Worm (Caenorhabditis elegans) whole organism, L3 larva: ENCODE results near the gene F56D1.1.

Experiments
- R02D3.7 ChIP-seq: fragments of 150-350 bp; optimal IDR thresholded peaks from 2 replicates; lab custom pipeline; 2014; ENCODE audit warnings: missing biosample characterization, missing genetic modification characterization
- ZK546.5 ChIP-seq: sonication (generic microtip); optimal IDR thresholded peaks from 2 replicates; lab custom pipeline; 2017; ENCODE audit warnings: missing biosample characterization, missing genetic modification characterization
- aly-2 ChIP-seq: fragments of 150-350 bp; optimal IDR thresholded peaks from 2 replicates; lab custom pipeline; 2014; ENCODE audit warnings: missing biosample characterization, missing genetic modification characterization
- ceh-16 ChIP-seq: sonication (generic microtip); optimal IDR thresholded peaks from 2 replicates; lab custom pipeline; 2017; ENCODE audit warnings: missing biosample characterization, missing genetic modification characterization
- ceh-28 ChIP-seq: fragments of 150-350 bp; optimal IDR thresholded peaks from 2 replicates; lab custom pipeline; 2014; ENCODE audit warnings: missing biosample characterization, missing genetic modification reagents, missing genetic modification characterization
- ceh-82 ChIP-seq: fragments of 150-350 bp; optimal IDR thresholded peaks from 2 replicates; lab custom pipeline; 2014; ENCODE audit warnings: missing biosample characterization, missing genetic modification characterization
- ceh-9 ChIP-seq: sonication (generic microtip); optimal IDR thresholded peaks from 2 replicates; lab custom pipeline; 2018; ENCODE audit warnings: missing biosample characterization, missing genetic modification characterization
- daf-12 ChIP-seq: fragments of 150-350 bp; optimal IDR thresholded peaks from 2 replicates; lab custom pipeline; 2014; ENCODE audit warnings: missing biosample characterization, missing genetic modification reagents, missing genetic modification characterization
- egl-5 ChIP-seq: fragments of 150-350 bp; optimal IDR thresholded peaks from 2 replicates; lab custom pipeline; 2017; ENCODE audit warnings: missing biosample characterization, missing genetic modification reagents, missing genetic modification characterization, inconsistent platforms
- elt-2 ChIP-seq: sonication (generic microtip); optimal IDR thresholded peaks from 2 replicates; lab custom pipeline; 2016; ENCODE audit warnings: missing genetic modification reagents, mild to moderate bottlenecking, missing genetic modification characterization, missing compliant biosample characterization
- eor-1 ChIP-seq, 2 experiments: fragments of 150-350 bp; optimal IDR thresholded peaks; 2 replicates each; lab custom pipeline; 2014 to 2018; ENCODE audit warnings: missing biosample characterization in 2 of 2, missing genetic modification characterization in 2 of 2
- fkh-10 ChIP-seq: sonication (generic microtip); optimal IDR thresholded peaks from 2 replicates; lab custom pipeline; 2017; ENCODE audit warnings: missing biosample characterization, missing genetic modification reagents, missing genetic modification characterization
- hmg-11 ChIP-seq: sonication (generic microtip); optimal IDR thresholded peaks from 2 replicates; lab custom pipeline; 2016; ENCODE audit warnings: missing genetic modification characterization, missing compliant biosample characterization
- jun-1 ChIP-seq: fragments of 150-350 bp; optimal IDR thresholded peaks from 2 replicates; lab custom pipeline; 2014; ENCODE audit warnings: missing biosample characterization, missing genetic modification reagents, missing genetic modification characterization
- lin-15B ChIP-seq: fragments of 150-350 bp; optimal IDR thresholded peaks from 2 replicates; lab custom pipeline; 2014; ENCODE audit warnings: missing biosample characterization, missing genetic modification characterization
- mml-1 ChIP-seq: fragments of 150-350 bp; sonication (generic microtip); optimal IDR thresholded peaks from 3 replicates; lab custom pipeline; 2014; ENCODE audit warnings: missing biosample characterization, missing genetic modification characterization
- nhr-11 ChIP-seq: fragments of 150-350 bp; optimal IDR thresholded peaks from 2 replicates; lab custom pipeline; 2014; ENCODE audit warnings: missing biosample characterization, missing genetic modification characterization
- nhr-23 ChIP-seq: fragments of 150-350 bp; optimal IDR thresholded peaks from 2 replicates; lab custom pipeline; 2014; ENCODE audit warnings: missing biosample characterization, missing genetic modification reagents, missing genetic modification characterization
- nhr-67 ChIP-seq: fragments of 150-350 bp; optimal IDR thresholded peaks from 2 replicates; lab custom pipeline; 2014; ENCODE audit warnings: missing biosample characterization, missing genetic modification characterization
- nhr-76 ChIP-seq: fragments of 150-350 bp; sonication (generic microtip); optimal IDR thresholded peaks from 5 replicates; lab custom pipeline; 2014; ENCODE audit warnings: missing biosample characterization, missing genetic modification characterization
- nhr-77 ChIP-seq: fragments of 150-350 bp; optimal IDR thresholded peaks from 2 replicates; lab custom pipeline; 2014; ENCODE audit warnings: missing biosample characterization, missing genetic modification characterization
- pha-4 ChIP-seq: fragments of 150-350 bp; optimal IDR thresholded peaks from 2 replicates; lab custom pipeline; 2014; ENCODE audit warnings: missing biosample characterization, missing genetic modification reagents, missing genetic modification characterization
- pqm-1 ChIP-seq: fragments of 150-350 bp; optimal IDR thresholded peaks from 2 replicates; lab custom pipeline; 2017; ENCODE audit warnings: missing biosample characterization, missing genetic modification characterization, inconsistent platforms
- sea-2 ChIP-seq: fragments of 150-350 bp; sonication (generic microtip); optimal IDR thresholded peaks from 4 replicates; lab custom pipeline; 2014; ENCODE audit warnings: missing biosample characterization, missing genetic modification reagents, missing genetic modification characterization
- snpc-4 ChIP-seq: fragments of 150-350 bp; optimal IDR thresholded peaks from 2 replicates; lab custom pipeline; 2014; ENCODE audit warnings: missing biosample characterization, missing genetic modification characterization
- tbx-2 ChIP-seq: sonication (generic microtip); optimal IDR thresholded peaks from 2 replicates; lab custom pipeline; 2016; ENCODE audit warnings: mild to moderate bottlenecking, missing genetic modification characterization, missing compliant biosample characterization
- zag-1 ChIP-seq: fragments of 150-350 bp; optimal IDR thresholded peaks from 2 replicates; lab custom pipeline; 2014; ENCODE audit warnings: missing biosample characterization, missing genetic modification characterization
- ztf-11 ChIP-seq: fragments of 150-350 bp; optimal IDR thresholded peaks from 2 replicates; lab custom pipeline; 2014; ENCODE audit warnings: missing biosample characterization, missing genetic modification characterization
- ztf-4 ChIP-seq: fragments of 150-350 bp; optimal IDR thresholded peaks from 2 replicates; lab custom pipeline; 2014; ENCODE audit warnings: missing biosample characterization, missing genetic modification characterization

Gene F56D1.1

DNA sequence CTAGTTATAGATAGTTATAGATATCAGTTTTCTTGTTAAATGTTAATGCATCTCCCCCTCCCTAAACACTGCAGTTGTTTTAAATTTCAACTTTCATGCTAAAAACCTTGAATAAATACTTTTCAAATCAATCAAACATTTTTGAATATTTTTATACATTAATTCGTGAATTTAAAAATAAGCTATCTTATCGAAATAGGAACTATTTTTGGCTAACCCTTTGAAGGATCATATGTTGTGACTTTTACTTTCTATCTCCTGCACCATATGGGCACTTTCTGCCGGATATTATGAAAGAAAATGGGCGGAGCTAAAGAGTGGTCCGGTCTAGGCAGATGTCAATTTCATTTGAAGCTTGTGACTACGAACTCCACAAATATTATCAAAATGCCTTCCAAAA is 44.2 kb downstream of the F56D1.1 start, which contains the start of gene ZK177.11:
Gene ZK177.11 (plus strand): TSS at position 301 of the 400 bp plus-strand sequence.
- TF ChIP-seq hmg-11: no peak
- no peak for TF ChIP-seq fkh-10
- TF ChIP-seq ztf-4 (tag; lab: Kevin White, UChicago): no peak
- TF ChIP-seq lin-15B: no peak
- TF ChIP-seq zag-1 (tag; lab: Kevin White, UChicago): no peak
- TF ChIP-seq ztf-11 (tag; lab: Kevin White, UChicago): no peak
- no peak for TF ChIP-seq sea-2 (GFP tag; lab: Kevin White, UChicago)
- no peak for TF ChIP-seq tbx-2 (tag; lab: Kevin White, UChicago)
- TF ChIP-seq nhr-67: no peak
- TF ChIP-seq mml-1 (tag; lab: Kevin White, UChicago): no peak
- no peak for TF ChIP-seq ZK546.5 (tag; lab: Kevin White, UChicago)
- TF ChIP-seq ceh-82 (tag; lab: Kevin White, UChicago): no peak
- TF ChIP-seq nhr-11 (tag; lab: Kevin White, UChicago): no peak
- TF ChIP-seq daf-12 (tag; lab: Kevin White, UChicago): no peak
- no peak for TF ChIP-seq snpc-4 (tag; lab: Kevin White, UChicago)
- no peak for TF ChIP-seq elt-2
- TF ChIP-seq ceh-16: no peak
- TF ChIP-seq, all 47 proteins: peak for 0

DNA sequence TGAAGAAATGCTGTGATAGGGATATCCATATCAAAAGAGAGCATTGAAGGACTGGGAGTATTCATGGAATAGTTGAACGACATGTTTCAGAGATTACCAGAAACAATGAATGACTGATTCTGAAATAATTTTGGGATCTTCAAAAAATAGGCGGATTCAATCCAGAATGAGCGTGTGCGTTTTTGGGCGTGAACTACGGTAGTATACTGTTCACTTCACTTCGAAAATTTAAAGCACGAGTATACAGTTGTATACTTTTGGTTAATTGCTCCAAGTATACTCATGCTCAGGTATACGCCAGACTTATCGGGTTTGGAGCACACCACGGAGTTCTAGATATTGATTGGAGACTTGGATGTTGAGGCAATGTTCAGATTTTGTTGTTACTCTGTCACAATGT is 46.9 kb downstream of the F56D1.1 start, which contains the start of gene tbx-35:
Gene tbx-35 (minus strand): TSS at position 101 of the 400 bp plus-strand sequence.
- no peak for TF ChIP-seq jun-1 (tag; lab: Kevin White, UChicago)
- no peak for TF ChIP-seq nhr-77 (tag; lab: Kevin White, UChicago)
- TF ChIP-seq nhr-11 (tag; lab: Kevin White, UChicago): no peak
- no peak for TF ChIP-seq egl-5 (tag; lab: Kevin White, UChicago)
- no peak for TF ChIP-seq pqm-1
- no peak for TF ChIP-seq aly-2
- no peak for TF ChIP-seq daf-12 (tag; lab: Kevin White, UChicago)
- no peak for TF ChIP-seq ZK546.5 (tag; lab: Kevin White, UChicago)
- no peak for TF ChIP-seq nhr-23 (tag; lab: Kevin White, UChicago)
- no peak for TF ChIP-seq ceh-9 (tag; lab: Kevin White, UChicago)
- no peak for TF ChIP-seq ztf-4 (tag; lab: Kevin White, UChicago)
- TF ChIP-seq zag-1 (tag; lab: Kevin White, UChicago): no peak
- TF ChIP-seq ceh-28 (tag; lab: Kevin White, UChicago): no peak
- no peak for TF ChIP-seq snpc-4 (tag; lab: Kevin White, UChicago)
- no peak for TF ChIP-seq R02D3.7 (tag; lab: Kevin White, UChicago)

DNA sequence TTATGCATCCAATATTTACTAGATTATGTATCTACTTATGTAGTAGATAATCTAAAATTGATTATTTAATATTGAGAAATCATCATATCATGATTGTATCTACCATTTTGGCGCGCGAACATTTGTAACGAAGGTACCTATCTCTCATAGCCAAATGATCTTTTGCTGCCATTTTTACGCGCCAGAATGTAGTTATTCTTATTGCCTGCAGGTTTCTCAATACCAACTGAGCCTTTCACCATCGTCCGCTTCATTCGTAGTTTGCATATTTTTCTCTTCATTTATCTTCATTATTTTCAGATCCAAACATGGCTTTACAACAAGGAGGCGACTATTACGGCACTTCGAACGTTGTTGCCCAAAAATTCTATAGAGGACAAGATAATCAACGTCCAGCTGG is 49.4 kb downstream of the F56D1.1 start, which contains the start of gene ZK177.1:
Gene ZK177.1 (plus strand): TSS at position 301 of the 400 bp plus-strand sequence.
- TF ChIP-seq pqm-1 (no peak), mml-1 (tag; lab: Kevin White, UChicago) (no peak), nhr-76 (tag; lab: Kevin White, UChicago) (no peak), sea-2 (GFP tag; lab: Kevin White, UChicago) (no peak), pha-4 (no peak), ceh-82 (tag; lab: Kevin White, UChicago) (no peak), lin-15B (no peak), nhr-11 (tag; lab: Kevin White, UChicago) (no peak), eor-1 (tag; optimal IDR thresholded peaks at IDR 0.05; lab: Kevin White, UChicago) (no peak), nhr-67 (no peak), egl-5 (tag; lab: Kevin White, UChicago) (no peak), snpc-4 (tag; lab: Kevin White, UChicago) (no peak)
